Worm (Caenorhabditis elegans) whole organism, L2 larva: ENCODE results near the gene sprr-1.

ENCODE experiments used
- C34F6.9 ChIP-seq: fragments of 150-350 bp; optimal IDR thresholded peaks from 2 replicates; lab custom pipeline; 2014; ENCODE audit warnings: missing biosample characterization, missing genetic modification characterization
- F13H6.1 ChIP-seq: sonication (generic microtip); optimal IDR thresholded peaks from 2 replicates; lab custom pipeline; 2016; ENCODE audit warnings: missing genetic modification characterization, missing compliant biosample characterization
- R02D3.7 ChIP-seq: fragments of 150-350 bp; optimal IDR thresholded peaks from 2 replicates; lab custom pipeline; 2014; ENCODE audit warnings: missing biosample characterization, missing genetic modification characterization
- Y55F3AM.14 ChIP-seq: fragments of 200-800 bp; sonication (Bioruptor generic); optimal IDR thresholded peaks from 2 replicates; lab custom pipeline; 2018; ENCODE audit warnings: mild to moderate bottlenecking, missing genetic modification characterization, missing compliant biosample characterization
- aly-2 ChIP-seq: fragments of 150-350 bp; optimal IDR thresholded peaks from 2 replicates; lab custom pipeline; 2014; ENCODE audit warnings: missing biosample characterization, missing genetic modification characterization
- ama-1 ChIP-seq: fragments of 150-350 bp; optimal IDR thresholded peaks from 2 replicates; lab custom pipeline; 2018; ENCODE audit warnings: inconsistent platforms
- blmp-1 ChIP-seq: sonication (generic microtip); optimal IDR thresholded peaks from 2 replicates; lab custom pipeline; 2017; ENCODE audit warnings: missing genetic modification characterization, mild to moderate bottlenecking, missing compliant biosample characterization, antibody characterized with exemption, moderate library complexity; ENCODE audit not compliant: insufficient read depth
- ceh-82 ChIP-seq: fragments of 150-350 bp; optimal IDR thresholded peaks from 2 replicates; lab custom pipeline; 2014; ENCODE audit warnings: missing biosample characterization, missing genetic modification characterization
- crh-2 ChIP-seq: sonication (generic microtip); optimal IDR thresholded peaks from 2 replicates; lab custom pipeline; 2017; ENCODE audit warnings: missing biosample characterization, missing genetic modification characterization
- dmd-4 ChIP-seq: sonication (generic microtip); optimal IDR thresholded peaks from 2 replicates; lab custom pipeline; 2017; ENCODE audit warnings: missing biosample characterization, missing genetic modification characterization
- elt-1 ChIP-seq: fragments of 150-350 bp; optimal IDR thresholded peaks from 2 replicates; lab custom pipeline; 2014; ENCODE audit warnings: missing biosample characterization, missing genetic modification characterization
- elt-3 ChIP-seq: sonication (generic microtip); optimal IDR thresholded peaks from 2 replicates; lab custom pipeline; 2017; ENCODE audit warnings: missing biosample characterization, missing genetic modification characterization
- fos-1 ChIP-seq: fragments of 150-350 bp; optimal IDR thresholded peaks from 2 replicates; lab custom pipeline; 2014; ENCODE audit warnings: missing biosample characterization, missing genetic modification characterization
- lin-11 ChIP-seq: fragments of 150-350 bp; sonication (generic microtip); optimal IDR thresholded peaks from 2 replicates; lab custom pipeline; 2014; ENCODE audit warnings: missing biosample characterization, missing genetic modification characterization, inconsistent platforms, mixed read lengths
- lin-13 ChIP-seq: fragments of 150-350 bp; optimal IDR thresholded peaks from 2 replicates; lab custom pipeline; 2014; ENCODE audit warnings: missing biosample characterization, missing genetic modification reagents, missing genetic modification characterization
- lin-39 ChIP-seq: fragments of 150-350 bp; optimal IDR thresholded peaks from 2 replicates; lab custom pipeline; 2014; ENCODE audit warnings: missing biosample characterization, missing genetic modification reagents, missing genetic modification characterization
- lsy-2 ChIP-seq, 2 experiments: fragments of 150-350 bp in 1 of 2; sonication (generic microtip) in 1 of 2; optimal IDR thresholded peaks; 2 replicates each; lab custom pipeline; 2014 to 2017; ENCODE audit warnings: missing biosample characterization in 2 of 2, missing genetic modification characterization in 2 of 2
- mab-5 ChIP-seq: fragments of 150-350 bp; optimal IDR thresholded peaks from 2 replicates; lab custom pipeline; 2014; ENCODE audit warnings: missing biosample characterization, missing genetic modification characterization
- mbf-1 ChIP-seq: sonication (generic microtip); optimal IDR thresholded peaks from 2 replicates; lab custom pipeline; 2017; ENCODE audit warnings: missing biosample characterization, missing genetic modification characterization
- mdl-1 ChIP-seq, 2 experiments: fragments of 150-350 bp in 1 of 2; sonication (generic microtip) in 1 of 2; optimal IDR thresholded peaks; 2 replicates each; lab custom pipeline; 2017; ENCODE audit warnings: missing biosample characterization in 2 of 2, missing genetic modification characterization in 2 of 2
- nhr-129 ChIP-seq: fragments of 150-350 bp; optimal IDR thresholded peaks from 2 replicates; lab custom pipeline; 2014; ENCODE audit warnings: missing biosample characterization, missing genetic modification characterization
- nhr-21 ChIP-seq: fragments of 150-350 bp; optimal IDR thresholded peaks from 2 replicates; lab custom pipeline; 2014; ENCODE audit warnings: missing biosample characterization, missing genetic modification characterization
- nhr-237 ChIP-seq: fragments of 150-350 bp; optimal IDR thresholded peaks from 2 replicates; lab custom pipeline; 2014; ENCODE audit warnings: missing biosample characterization, missing genetic modification characterization
- nhr-25 ChIP-seq: fragments of 150-350 bp; sonication (generic microtip); optimal IDR thresholded peaks from 3 replicates; lab custom pipeline; 2014; ENCODE audit warnings: missing biosample characterization, missing genetic modification characterization
- nhr-6 ChIP-seq: fragments of 150-350 bp; optimal IDR thresholded peaks from 2 replicates; lab custom pipeline; 2014; ENCODE audit warnings: missing biosample characterization, missing genetic modification characterization
- nhr-77 ChIP-seq: fragments of 150-350 bp; optimal IDR thresholded peaks from 2 replicates; lab custom pipeline; 2014; ENCODE audit warnings: missing biosample characterization, missing genetic modification characterization
- peb-1 ChIP-seq: fragments of 150-350 bp; optimal IDR thresholded peaks from 2 replicates; lab custom pipeline; 2014; ENCODE audit warnings: missing biosample characterization, missing genetic modification characterization
- skn-1 ChIP-seq: sonication (generic microtip); optimal IDR thresholded peaks from 2 replicates; lab custom pipeline; 2017; ENCODE audit warnings: missing biosample characterization, missing genetic modification characterization
- sma-3 ChIP-seq: sonication (generic microtip); optimal IDR thresholded peaks from 2 replicates; lab custom pipeline; 2016; ENCODE audit warnings: missing genetic modification reagents, missing genetic modification characterization, missing compliant biosample characterization
- sma-9 ChIP-seq, 2 experiments: fragments of 150-350 bp in 1 of 2; sonication (generic microtip) in 1 of 2; optimal IDR thresholded peaks; 2 replicates each; lab custom pipeline; 2014 to 2016; ENCODE audit warnings: missing genetic modification characterization in 2 of 2, mild to moderate bottlenecking in 1 of 2, missing biosample characterization in 1 of 2, missing compliant biosample characterization in 1 of 2, missing genetic modification reagents in 1 of 2, moderate library complexity in 1 of 2
- unc-39 ChIP-seq: fragments of 150-350 bp; optimal IDR thresholded peaks from 2 replicates; lab custom pipeline; 2014; ENCODE audit warnings: missing biosample characterization, missing genetic modification characterization
- unc-55 ChIP-seq: fragments of 150-350 bp; sonication (generic microtip); optimal IDR thresholded peaks from 3 replicates; lab custom pipeline; 2014; ENCODE audit warnings: missing biosample characterization, missing genetic modification reagents, missing genetic modification characterization
- unc-62 ChIP-seq: fragments of 150-350 bp; optimal IDR thresholded peaks from 2 replicates; lab custom pipeline; 2014; ENCODE audit warnings: missing biosample characterization, missing genetic modification reagents, missing genetic modification characterization
- ztf-1 ChIP-seq: fragments of 200-800 bp; sonication (Bioruptor generic); conservative IDR thresholded peaks from 2 replicates; pipeline ENCODE4 v1.3.6; 2022; ENCODE audit warnings: missing genetic modification characterization, missing compliant biosample characterization

sprr-1 gene

DNA sequence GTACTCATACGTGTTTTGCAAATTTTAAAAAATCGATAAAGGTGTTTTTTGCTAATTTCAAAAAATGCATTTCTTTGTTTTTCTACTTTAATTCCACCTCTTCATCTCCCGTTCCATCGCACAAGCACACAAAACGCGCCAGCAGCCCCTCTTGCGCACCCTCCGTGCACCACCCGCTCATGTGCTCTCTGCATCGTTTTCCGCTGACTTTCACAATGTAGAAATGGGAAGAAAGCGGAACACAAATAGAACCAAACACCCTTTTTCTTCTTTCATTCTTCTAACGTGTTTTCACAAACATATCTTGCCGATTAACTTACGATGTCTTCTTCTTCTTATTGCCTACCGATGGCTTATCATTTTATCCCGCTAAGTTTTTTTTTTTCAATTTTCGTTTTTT, 26.7 kb downstream of the sprr-1 start (continued):
- TF ChIP-seq ceh-82 (no peak), lin-13 (peak; percentile 80), nhr-6 (tag; lab: Kevin White, UChicago) (no peak), ztf-1 (GFP tag; lab: Robert Waterston, UW) (no peak), ama-1 (lab: Kevin White, UChicago) (peak; percentile 42), crh-2 (peak; percentile 81), nhr-237 (tag; lab: Kevin White, UChicago) (no peak), F13H6.1 (tag; lab: Kevin White, UChicago) (peak; percentile 80), peb-1 (no peak), nhr-25 (tag; lab: Kevin White, UChicago) (peak; percentile 11), blmp-1 (tag; lab: Kevin White, UChicago) (no peak), mab-5 (tag; lab: Kevin White, UChicago) (peak; percentile 65), nhr-21 (tag; lab: Kevin White, UChicago) (peak; percentile 39)

DNA sequence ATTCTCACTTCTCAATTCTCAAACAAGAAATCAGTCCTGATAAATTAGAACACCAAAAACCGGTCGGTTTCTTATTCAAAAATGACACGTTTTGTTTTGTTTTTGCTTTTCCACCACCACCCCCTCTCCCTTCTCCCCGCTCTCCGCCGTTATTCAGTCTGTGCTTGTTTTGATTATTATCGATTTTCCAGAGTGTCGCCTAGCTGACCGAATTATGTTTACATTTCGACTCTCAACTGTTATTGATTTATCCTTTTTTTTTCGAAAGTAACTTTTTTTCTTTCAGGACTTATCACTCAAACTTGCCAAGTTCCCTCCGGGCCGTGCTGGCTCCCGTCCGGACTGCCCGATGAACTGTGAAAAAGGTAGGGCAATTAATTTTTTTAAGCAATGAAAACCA, 27.2 kb downstream of the sprr-1 start, which contains the start of gene gob-1:
TSS of gene gob-1 (plus strand) at position 281 of the 400 bp plus-strand sequence.
- no peak for TF ChIP-seq lin-11
- TF ChIP-seq skn-1 (tag; lab: Kevin White, UChicago), result no peak
- no peak for TF ChIP-seq R02D3.7
- TF ChIP-seq ceh-82, result no peak
- TF ChIP-seq nhr-25 (tag; lab: Kevin White, UChicago), result no peak
- no peak for TF ChIP-seq sma-3 (GFP tag; lab: Kevin White, UChicago)
- TF ChIP-seq blmp-1 (tag; lab: Kevin White, UChicago), result no peak
- no peak for TF ChIP-seq mbf-1 (tag; lab: Kevin White, UChicago)
- no peak for TF ChIP-seq Y55F3AM.14
- no peak for TF ChIP-seq sma-9 (GFP tag; optimal IDR thresholded peaks at IDR 0.05; lab: Kevin White, UChicago)
- no peak for TF ChIP-seq sma-9 (tag; optimal IDR thresholded peaks at IDR 0.05; lab: Kevin White, UChicago)
- no peak for TF ChIP-seq peb-1
- TF ChIP-seq unc-55 (GFP tag; lab: Kevin White, UChicago), result no peak
- no peak for TF ChIP-seq dmd-4
- TF ChIP-seq C34F6.9, result no peak
- TF ChIP-seq mab-5 (tag; lab: Kevin White, UChicago), result no peak
- no peak for TF ChIP-seq elt-1 (tag; lab: Kevin White, UChicago)
- TF ChIP-seq elt-3 (tag; lab: Kevin White, UChicago), result no peak
- TF ChIP-seq unc-62 (GFP tag; lab: Kevin White, UChicago), result no peak
- TF ChIP-seq nhr-6 (tag; lab: Kevin White, UChicago), result no peak

DNA sequence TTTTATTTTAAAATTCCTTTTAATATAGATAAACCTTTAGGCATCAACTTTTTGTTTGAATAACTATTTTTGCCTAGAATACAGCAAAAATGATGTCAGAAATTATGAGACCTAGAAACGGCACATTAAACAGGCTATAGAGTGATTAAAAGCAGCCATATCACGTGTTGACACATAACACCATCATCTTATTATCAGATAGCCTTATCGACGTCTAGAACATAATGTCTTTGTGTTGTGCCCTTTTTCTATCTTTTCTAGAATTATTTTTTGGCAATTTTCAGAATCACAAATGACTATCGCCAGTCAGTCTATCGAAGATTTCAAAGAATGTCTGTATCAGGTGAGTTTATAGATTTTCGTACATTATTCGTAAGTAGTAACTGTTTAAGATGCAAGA, 28.1 kb downstream of the sprr-1 start:
- peak; percentile 7 for TF ChIP-seq sma-9 (GFP tag; optimal IDR thresholded peaks at IDR 0.05; lab: Kevin White, UChicago)
- TF ChIP-seq sma-9 (tag; optimal IDR thresholded peaks at IDR 0.05; lab: Kevin White, UChicago), result no peak
- TF ChIP-seq nhr-129 (tag; lab: Kevin White, UChicago), result no peak
- TF ChIP-seq aly-2 (tag; lab: Kevin White, UChicago), result no peak
- no peak for TF ChIP-seq lin-39 (tag; lab: Kevin White, UChicago)
- peak; percentile 24 for TF ChIP-seq nhr-25 (tag; lab: Kevin White, UChicago)
- no peak for TF ChIP-seq nhr-77 (tag; lab: Kevin White, UChicago)
- peak; percentile 19 for TF ChIP-seq fos-1 (tag; lab: Kevin White, UChicago)

DNA sequence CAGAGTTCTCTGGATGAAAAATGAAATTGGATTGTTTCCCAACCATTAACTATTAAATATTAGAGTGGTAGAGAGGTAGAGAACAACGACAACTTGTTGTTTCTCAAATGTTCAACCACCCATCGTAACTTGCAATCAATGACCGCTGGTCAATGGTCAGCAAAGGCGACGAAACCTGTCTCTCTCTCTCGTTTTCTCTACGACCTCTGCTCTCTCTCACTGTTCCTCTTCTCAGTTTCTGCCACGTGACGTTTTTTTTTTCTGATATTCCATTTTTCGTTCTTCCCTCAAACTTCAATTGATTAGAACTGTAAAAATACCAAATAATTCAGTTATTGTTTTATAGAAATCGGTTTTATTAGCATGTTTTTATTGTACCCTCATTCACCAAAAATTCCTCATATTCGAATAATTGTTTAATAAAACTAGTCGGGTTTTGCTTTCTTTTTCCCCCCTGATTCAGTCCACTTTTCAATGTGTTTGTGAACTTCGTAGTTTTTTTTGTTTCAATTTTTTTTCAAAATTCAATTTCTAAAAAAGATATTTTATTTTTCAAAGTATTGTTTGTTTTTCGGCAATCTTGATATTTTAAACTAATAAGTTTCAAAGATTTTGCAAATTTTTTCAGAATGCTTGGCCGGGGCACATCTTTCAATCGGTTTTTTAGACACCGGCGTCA, 31.0 kb downstream of the sprr-1 start, which contains the start of gene suox-1:
TSS of gene suox-1 (plus strand) at position 629 of the 679 bp plus-strand sequence.
- peak; percentile 55 for TF ChIP-seq sma-9 (GFP tag; optimal IDR thresholded peaks at IDR 0.05; lab: Kevin White, UChicago)
- no peak for TF ChIP-seq sma-9 (tag; optimal IDR thresholded peaks at IDR 0.05; lab: Kevin White, UChicago)
- peak; percentile 52 for TF ChIP-seq F13H6.1 (tag; lab: Kevin White, UChicago)
- TF ChIP-seq R02D3.7, result no peak
- TF ChIP-seq fos-1 (tag; lab: Kevin White, UChicago), result peak; percentile 38
- TF ChIP-seq unc-39, result no peak
- peak; percentile 32 for TF ChIP-seq sma-3 (GFP tag; lab: Kevin White, UChicago)
- peak in 1 of 2 experiments; percentile 72 for TF ChIP-seq mdl-1 (tag; optimal IDR thresholded peaks at IDR 0.05; lab: Kevin White, UChicago)
- no peak for TF ChIP-seq mbf-1 (tag; lab: Kevin White, UChicago)
- no peak for TF ChIP-seq skn-1 (tag; lab: Kevin White, UChicago)
- TF ChIP-seq crh-2, result peak; percentile 56
- TF ChIP-seq lsy-2 (tag; optimal IDR thresholded peaks at IDR 0.05; lab: Kevin White, UChicago), result peak in 1 of 2 experiments; percentile 23
- peak; percentile 33 for TF ChIP-seq nhr-129 (tag; lab: Kevin White, UChicago)
- TF ChIP-seq nhr-25 (tag; lab: Kevin White, UChicago), result peak; percentile 70
- TF ChIP-seq nhr-21 (tag; lab: Kevin White, UChicago), result peak; percentile 40
- no peak for TF ChIP-seq lin-11
